Worm (Caenorhabditis elegans): ENCODE results near the gene Y105C5B.18.

- TF ChIP-seq hlh-8 (tag; optimal IDR thresholded peaks at IDR 0.05) (no peak), pat-9 (tag; optimal IDR thresholded peaks at IDR 0.05) (no peak), Y22D7AL.16 (tag; optimal IDR thresholded peaks at IDR 0.05) (no peak), elt-2 (tag; optimal IDR thresholded peaks at IDR 0.05) (peak; percentile 1), pqm-1 (tag; optimal IDR thresholded peaks at IDR 0.05) (no peak), ceh-19 (GFP tag; optimal IDR thresholded peaks at IDR 0.05) (no peak), ama-1 (optimal IDR thresholded peaks at IDR 0.05) (no peak), pha-4 (tag; optimal IDR thresholded peaks at IDR 0.05) (no peak), ceh-6 (GFP tag; optimal IDR thresholded peaks at IDR 0.05) (no peak), sox-2 (GFP tag; IDR thresholded peaks at IDR 0.05) (no peak), npax-4 (tag; optimal IDR thresholded peaks at IDR 0.05) (no peak), hlh-6 (tag; optimal IDR thresholded peaks at IDR 0.05) (no peak), ceh-24 (tag; optimal IDR thresholded peaks at IDR 0.05) (no peak), nfya-1 (tag; optimal IDR thresholded peaks at IDR 0.05) (no peak)
Observed at ce11 chrIV:15951640-15952039, 12.8 kb upstream of the Y105C5B.18 start, which contains the start of gene Y105C5B.15.
